Fruit fly (Drosophila melanogaster): Measurements from ENCODE around the gene CG43336.

CG43336 gene

DNA sequence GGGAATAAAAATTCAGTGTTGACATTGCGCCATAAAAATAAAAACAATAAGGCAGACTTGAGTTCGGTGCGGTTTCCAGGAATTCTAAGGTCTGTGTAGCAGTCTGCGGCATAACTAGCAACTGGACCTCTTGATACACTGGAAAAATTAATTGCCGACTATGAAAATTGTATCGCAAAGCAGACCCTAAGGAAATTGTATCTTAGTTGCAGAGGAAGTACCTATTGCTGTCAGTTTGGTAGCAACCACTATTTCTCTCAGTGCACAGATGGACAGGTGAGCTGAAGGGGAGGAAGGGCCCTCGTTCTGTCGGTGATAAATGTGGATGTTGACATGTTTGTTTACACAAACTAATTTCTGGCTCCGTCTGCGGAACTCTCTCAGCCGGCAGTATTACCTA is 7.8 kb downstream of the CG43336 start (continued):
- TF ChIP-seq CG3065 (GFP tag; optimal IDR thresholded peaks at IDR 0.05): peak; percentile 12
- no peak for TF ChIP-seq Rfx (GFP tag; IDR thresholded peaks at IDR 0.05)
- TF ChIP-seq Dbx (GFP tag; IDR thresholded peaks at IDR 0.05): no peak
- peak; percentile 73 for TF ChIP-seq CG8290 (GFP tag; optimal IDR thresholded peaks at IDR 0.05)
- TF ChIP-seq CG8290 (tag; optimal IDR thresholded peaks at IDR 0.05): no peak
- peak; percentile 47 for TF ChIP-seq CG10979 (tag; optimal IDR thresholded peaks at IDR 0.05)
- no peak for TF ChIP-seq pzg (GFP tag; optimal IDR thresholded peaks at IDR 0.05)
- no peak for TF ChIP-seq Nf-YC (tag; optimal IDR thresholded peaks at IDR 0.05)
- peak; percentile 5 for TF ChIP-seq CG1647 (GFP tag; optimal IDR thresholded peaks at IDR 0.05)
- peak; percentile 54; the same call in 1 of the 3 replicates for TF ChIP-seq otp (GFP tag; IDR thresholded peaks at IDR 0.05)
- 0 out of 3 replicates have a peak, but pooled peaks have one; percentile 39 for TF ChIP-seq CG11695 (GFP tag; IDR thresholded peaks at IDR 0.05)
- peak; percentile 37 for TF ChIP-seq Hsf (GFP tag; optimal IDR thresholded peaks at IDR 0.05)
- TF ChIP-seq Xbp1 (GFP tag; optimal IDR thresholded peaks at IDR 0.05): peak; percentile 17
- TF ChIP-seq disco-r (GFP tag; optimal IDR thresholded peaks at IDR 0.05): no peak
- TF ChIP-seq en (GFP tag; optimal IDR thresholded peaks at IDR 0.05): no peak
- TF ChIP-seq vvl (GFP tag; IDR thresholded peaks at IDR 0.05): peak; percentile 46
- TF ChIP-seq Optix (GFP tag; IDR thresholded peaks at IDR 0.05): no peak
- TF ChIP-seq ac (GFP tag; optimal IDR thresholded peaks at IDR 0.05): peak; percentile 75
- TF ChIP-seq da (GFP tag; optimal IDR thresholded peaks at IDR 0.05): no peak
- no peak for TF ChIP-seq ewg (GFP tag; optimal IDR thresholded peaks at IDR 0.05)
- no peak for TF ChIP-seq Meics (GFP tag; optimal IDR thresholded peaks at IDR 0.05)
- no peak for TF ChIP-seq cg (GFP tag; optimal IDR thresholded peaks at IDR 0.05)
- peak in 1 of 3 experiments; percentile 90 for TF ChIP-seq Stat92E (GFP tag; optimal IDR thresholded peaks at IDR 0.05)
- no peak for TF ChIP-seq cwo (GFP tag; optimal IDR thresholded peaks at IDR 0.05)
- TF ChIP-seq zen (tag; optimal IDR thresholded peaks at IDR 0.05): no peak
- no peak for TF ChIP-seq CG2120 (GFP tag; optimal IDR thresholded peaks at IDR 0.05)
- peak; percentile 63; the same call in 1 of the 2 replicates for TF ChIP-seq dan (GFP tag; IDR thresholded peaks at IDR 0.05)
- no peak for TF ChIP-seq CG7357 (GFP tag; IDR thresholded peaks at IDR 0.05)
- 0 out of 2 replicates have a peak, but pooled peaks have one; percentile 23 for TF ChIP-seq E2f1 (GFP tag; IDR thresholded peaks at IDR 0.05)
- no peak for TF ChIP-seq CG11696 (GFP tag; IDR thresholded peaks at IDR 0.05)
- TF ChIP-seq HmgD (GFP tag; optimal IDR thresholded peaks at IDR 0.05): no peak
- no peak for TF ChIP-seq CG33557 (GFP tag; optimal IDR thresholded peaks at IDR 0.05)
- TF ChIP-seq CG11247 (GFP tag; IDR thresholded peaks at IDR 0.05): no peak
- TF ChIP-seq CHES-1-like (GFP tag; optimal IDR thresholded peaks at IDR 0.05): no peak
- TF ChIP-seq chn (GFP tag; optimal IDR thresholded peaks at IDR 0.05): peak; percentile 14
- peak; percentile 76; the same call in 1 of the 2 replicates for TF ChIP-seq CG8765 (GFP tag; IDR thresholded peaks at IDR 0.05)
- no peak for TF ChIP-seq Doc3 (GFP tag; IDR thresholded peaks at IDR 0.05; ENCODE audit: partially characterized antibody)
- TF ChIP-seq sob (GFP tag; IDR thresholded peaks at IDR 0.05): 0 out of 2 replicates have a peak, but pooled peaks have one; percentile 16
- TF ChIP-seq CG5953 (GFP tag; IDR thresholded peaks at IDR 0.05): no peak
- peak; percentile 16 for TF ChIP-seq gcm (GFP tag; optimal IDR thresholded peaks at IDR 0.05)
- no peak for TF ChIP-seq CG15601 (tag; optimal IDR thresholded peaks at IDR 0.05)
- TF ChIP-seq CG12299 (tag; optimal IDR thresholded peaks at IDR 0.05): no peak
- no peak for TF ChIP-seq repo (GFP tag; optimal IDR thresholded peaks at IDR 0.05)
- TF ChIP-seq Jarid2 (GFP tag; optimal IDR thresholded peaks at IDR 0.05): no peak
- TF ChIP-seq Aef1 (GFP tag; IDR thresholded peaks at IDR 0.05): no peak
- peak; percentile 38 for TF ChIP-seq CG16815 (GFP tag; optimal IDR thresholded peaks at IDR 0.05)
- no peak for TF ChIP-seq CG14014 (GFP tag; IDR thresholded peaks at IDR 0.05)
- no peak for TF ChIP-seq ab (GFP tag; optimal IDR thresholded peaks at IDR 0.05)
- peak; percentile 76 for TF ChIP-seq Camta (GFP tag; optimal IDR thresholded peaks at IDR 0.05)
- TF ChIP-seq schlank (tag; optimal IDR thresholded peaks at IDR 0.05): no peak
- TF ChIP-seq sens-2 (GFP tag; IDR thresholded peaks at IDR 0.05): no peak
- no peak for TF ChIP-seq unc-4 (GFP tag; IDR thresholded peaks at IDR 0.05; ENCODE audit: partially characterized antibody)
